ENCODE assay signal across 1 fruit fly cellular context in the genomic region with DNA sequence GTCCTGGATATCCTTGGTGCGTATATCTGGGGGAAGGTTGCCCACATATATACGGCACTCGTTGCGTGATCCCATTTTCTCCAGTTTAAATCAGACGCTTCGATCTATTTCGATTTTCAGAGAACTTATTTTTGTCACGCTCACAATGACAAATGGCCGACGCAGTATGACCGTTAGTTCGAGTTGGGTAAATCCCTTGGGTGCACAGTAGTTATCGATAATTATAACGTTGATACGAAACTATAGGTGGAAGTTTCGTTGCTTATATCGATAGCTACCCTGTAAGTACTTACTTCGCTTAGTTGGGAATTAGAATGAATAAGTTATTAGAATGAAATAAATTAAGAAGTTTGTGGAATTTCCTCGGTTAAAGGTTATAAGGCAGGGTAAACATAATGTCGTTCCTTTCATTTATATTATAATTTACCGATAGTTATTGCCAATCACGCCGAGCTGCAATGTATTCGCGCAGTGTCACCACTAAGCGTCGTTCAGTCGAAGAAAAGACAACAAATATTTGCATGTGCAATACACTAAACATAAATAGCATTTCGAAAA.
TF ChIP-seq lines count a peak whose summit lies in the region.

A gene (minus strand): TSS at position 172 of the 558 bp plus-strand sequence.
A gene (plus strand): TSS at position 502 of the 558 bp plus-strand sequence.

TF ChIP-seq in whole organism, embryonic, 481 proteins besides CTCF, POLR2A, EP300 and RAD21 (continued from another document and continues in another):
- TF ChIP-seq Hsf (GFP tag; optimal IDR thresholded peaks at IDR 0.05; lab: Kevin White, UChicago) (peak; percentile 88), jing (GFP tag; optimal IDR thresholded peaks at IDR 0.05; lab: Kevin White, UChicago) (peak; percentile 32), p53 (GFP tag; optimal IDR thresholded peaks at IDR 0.05; lab: Kevin White, UChicago) (peak; percentile 64), ara (GFP tag; IDR thresholded peaks at IDR 0.05; lab: Robert Waterston, UW) (peak; percentile 58), CG3163 (GFP tag; optimal IDR thresholded peaks at IDR 0.05; lab: Kevin White, UChicago) (peak; percentile 30), bigmax (GFP tag; optimal IDR thresholded peaks at IDR 0.05; lab: Kevin White, UChicago) (no peak), ranshi (GFP tag; IDR thresholded peaks at IDR 0.05; lab: Robert Waterston, UW) (peak; percentile 67; the same call in 1 of the 2 replicates), Rfx (GFP tag; IDR thresholded peaks at IDR 0.05; lab: Robert Waterston, UW) (peak; percentile 82), CG10274 (GFP tag; optimal IDR thresholded peaks at IDR 0.05; lab: Kevin White, UChicago) (no peak), sug (tag; optimal IDR thresholded peaks at IDR 0.05; lab: Kevin White, UChicago) (peak; percentile 88), Atf3 (GFP tag; optimal IDR thresholded peaks at IDR 0.05; lab: Kevin White, UChicago) (peak; percentile 79), lab (GFP tag; optimal IDR thresholded peaks at IDR 0.05; lab: Kevin White, UChicago) (peak; percentile 79), CG18262 (tag; optimal IDR thresholded peaks at IDR 0.05; lab: Kevin White, UChicago) (peak; percentile 78), rib (GFP tag; IDR thresholded peaks at IDR 0.05; lab: Robert Waterston, UW) (no peak), jigr1 (GFP tag; IDR thresholded peaks at IDR 0.05; lab: Robert Waterston, UW) (no peak; the same call in 2 of the 3 replicates), nerfin-2 (GFP tag; IDR thresholded peaks at IDR 0.05; lab: Robert Waterston, UW; ENCODE audit: partially characterized antibody) (peak; percentile 89), CG7987 (GFP tag; optimal IDR thresholded peaks at IDR 0.05; lab: Kevin White, UChicago) (no peak), run (tag; optimal IDR thresholded peaks at IDR 0.05; lab: Kevin White, UChicago) (peak; percentile 51), Scr (GFP tag; IDR thresholded peaks at IDR 0.05; lab: Robert Waterston, UW; ENCODE audit: partially characterized antibody) (peak; percentile 98), hth (optimal IDR thresholded peaks at IDR 0.05; lab: Kevin White, UChicago) (no peak), CG34224 (GFP tag; IDR thresholded peaks at IDR 0.05; lab: Robert Waterston, UW; ENCODE audit: partially characterized antibody) (peak; percentile 92), CG10321 (GFP tag; IDR thresholded peaks at IDR 0.05; lab: Robert Waterston, UW) (no peak), ham (GFP tag; IDR thresholded peaks at IDR 0.05; lab: Robert Waterston, UW) (no peak), Lpt (GFP tag; optimal IDR thresholded peaks at IDR 0.05; lab: Kevin White, UChicago) (no peak), dan (GFP tag; IDR thresholded peaks at IDR 0.05; lab: Robert Waterston, UW) (no peak), CG16779 (GFP tag; IDR thresholded peaks at IDR 0.05; lab: Robert Waterston, UW) (no peak), CG3281 (GFP tag; optimal IDR thresholded peaks at IDR 0.05; lab: Kevin White, UChicago) (peak; percentile 74), D19A (tag; optimal IDR thresholded peaks at IDR 0.05; lab: Kevin White, UChicago) (peak; percentile 25), ewg (GFP tag; optimal IDR thresholded peaks at IDR 0.05; lab: Kevin White, UChicago) (peak; percentile 87), CG9215 (GFP tag; IDR thresholded peaks at IDR 0.05; lab: Robert Waterston, UW) (peak; percentile 84), lmd (GFP tag; IDR thresholded peaks at IDR 0.05; lab: Robert Waterston, UW) (peak; percentile 71), mirr (GFP tag; optimal IDR thresholded peaks at IDR 0.05; lab: Kevin White, UChicago) (peak; percentile 18), kni (GFP tag; optimal IDR thresholded peaks at IDR 0.05; lab: Kevin White, UChicago) (peak; percentile 68), HmgZ (tag; optimal IDR thresholded peaks at IDR 0.05; lab: Kevin White, UChicago) (peak; percentile 82), btn (GFP tag; optimal IDR thresholded peaks at IDR 0.05; lab: Kevin White, UChicago) (peak; percentile 35), CG33557 (GFP tag; optimal IDR thresholded peaks at IDR 0.05; lab: Kevin White, UChicago) (peak; percentile 78), CG6854 (GFP tag; optimal IDR thresholded peaks at IDR 0.05; lab: Kevin White, UChicago) (no peak), row (GFP tag; IDR thresholded peaks at IDR 0.05; lab: Robert Waterston, UW) (peak; percentile 97), Ptx1 (GFP tag; IDR thresholded peaks at IDR 0.05; lab: Robert Waterston, UW) (peak; percentile 81), chif (GFP tag; optimal IDR thresholded peaks at IDR 0.05; lab: Kevin White, UChicago) (peak; percentile 68 to 79), ci (GFP tag; IDR thresholded peaks at IDR 0.05; lab: Robert Waterston, UW) (no peak; the same call in 2 of the 3 replicates), stc (GFP tag; IDR thresholded peaks at IDR 0.05; lab: Robert Waterston, UW) (no peak), slbo (GFP tag; IDR thresholded peaks at IDR 0.05; lab: Robert Waterston, UW) (peak; percentile 88), Hey (tag; optimal IDR thresholded peaks at IDR 0.05; lab: Kevin White, UChicago) (no peak), CkIIα-i1 (GFP tag; IDR thresholded peaks at IDR 0.05; lab: Robert Waterston, UW) (no peak), CG14860 (GFP tag; IDR thresholded peaks at IDR 0.05; lab: Robert Waterston, UW; ENCODE audit: partially characterized antibody) (peak; percentile 97), pfk (GFP tag; optimal IDR thresholded peaks at IDR 0.05; lab: Kevin White, UChicago) (peak; percentile 21), CG10147 (GFP tag; optimal IDR thresholded peaks at IDR 0.05; lab: Kevin White, UChicago) (peak; percentile 87), CG15514 (GFP tag; optimal IDR thresholded peaks at IDR 0.05; lab: Kevin White, UChicago) (peak; percentile 68), HHEX (GFP tag; optimal IDR thresholded peaks at IDR 0.05; lab: Kevin White, UChicago) (peak; percentile 64), org-1 (GFP tag; optimal IDR thresholded peaks at IDR 0.05; lab: Kevin White, UChicago) (no peak), sob (GFP tag; IDR thresholded peaks at IDR 0.05; lab: Robert Waterston, UW) (peak; percentile 85), B-H1 (GFP tag; IDR thresholded peaks at IDR 0.05; lab: Robert Waterston, UW) (peak; percentile 20; the same call in 1 of the 3 replicates), CG17361 (GFP tag; IDR thresholded peaks at IDR 0.05; lab: Robert Waterston, UW) (peak; percentile 89), Hr51 (GFP tag; optimal IDR thresholded peaks at IDR 0.05; lab: Kevin White, UChicago) (peak; percentile 69 to 78), gce (GFP tag; IDR thresholded peaks at IDR 0.05; lab: Robert Waterston, UW) (no peak), CG3838 (GFP tag; optimal IDR thresholded peaks at IDR 0.05; lab: Kevin White, UChicago) (peak; percentile 60), Dad (GFP tag; optimal IDR thresholded peaks at IDR 0.05; lab: Kevin White, UChicago) (peak; percentile 66), CG13287 (GFP tag; IDR thresholded peaks at IDR 0.05; lab: Robert Waterston, UW; ENCODE audit: partially characterized antibody) (peak; percentile 96), Pdp1 (GFP tag; optimal IDR thresholded peaks at IDR 0.05; lab: Kevin White, UChicago) (peak; percentile 81 to 82), NK7.1 (GFP tag; optimal IDR thresholded peaks at IDR 0.05; lab: Kevin White, UChicago) (peak; percentile 53), CG8388 (GFP tag; optimal IDR thresholded peaks at IDR 0.05; lab: Kevin White, UChicago) (peak; percentile 45), NC2α (GFP tag; optimal IDR thresholded peaks at IDR 0.05; lab: Kevin White, UChicago) (peak; percentile 51), chn (GFP tag; optimal IDR thresholded peaks at IDR 0.05; lab: Kevin White, UChicago) (peak; percentile 87), z (GFP tag; IDR thresholded peaks at IDR 0.05; lab: Robert Waterston, UW) (no peak), CG11695 (GFP tag; IDR thresholded peaks at IDR 0.05; lab: Robert Waterston, UW) (peak; percentile 40; the same call in 1 of the 3 replicates), twi (tag; optimal IDR thresholded peaks at IDR 0.05; lab: Kevin White, UChicago) (peak; percentile 72), CG33213 (GFP tag; optimal IDR thresholded peaks at IDR 0.05; lab: Kevin White, UChicago) (peak; percentile 70), CG1832 (GFP tag; optimal IDR thresholded peaks at IDR 0.05; lab: Kevin White, UChicago) (no peak), dmrt11E (tag; optimal IDR thresholded peaks at IDR 0.05; lab: Kevin White, UChicago) (peak; percentile 70), YL-1 (GFP tag; optimal IDR thresholded peaks at IDR 0.05; lab: Kevin White, UChicago) (peak; percentile 90), CG6175 (GFP tag; IDR thresholded peaks at IDR 0.05; lab: Robert Waterston, UW) (no peak), gfzf (GFP tag; optimal IDR thresholded peaks at IDR 0.05; lab: Kevin White, UChicago) (peak; percentile 83), Hr78 (GFP tag; optimal IDR thresholded peaks at IDR 0.05; lab: Kevin White, UChicago) (no peak), Hmr (GFP tag; optimal IDR thresholded peaks at IDR 0.05; lab: Kevin White, UChicago) (peak; percentile 79), CG43689 (GFP tag; IDR thresholded peaks at IDR 0.05; lab: Robert Waterston, UW) (no peak), CG8359 (GFP tag; optimal IDR thresholded peaks at IDR 0.05; lab: Kevin White, UChicago; ENCODE audit: borderline replicate concordance) (no peak), CG17802 (tag; optimal IDR thresholded peaks at IDR 0.05; lab: Kevin White, UChicago) (no peak), CG13296 (GFP tag; optimal IDR thresholded peaks at IDR 0.05; lab: Kevin White, UChicago) (peak; percentile 75), Nf-YB (GFP tag; optimal IDR thresholded peaks at IDR 0.05; lab: Kevin White, UChicago) (peak; percentile 22), CG11398 (GFP tag; optimal IDR thresholded peaks at IDR 0.05; lab: Kevin White, UChicago) (peak; percentile 54), Taf1 (GFP tag; IDR thresholded peaks at IDR 0.05; lab: Robert Waterston, UW) (0 out of 2 replicates have a peak, but pooled peaks have one; percentile 51), Dbx (GFP tag; IDR thresholded peaks at IDR 0.05; lab: Robert Waterston, UW) (peak; percentile 86), abd-A (tag; optimal IDR thresholded peaks at IDR 0.05; lab: Kevin White, UChicago) (peak; percentile 85), CG12104 (GFP tag; optimal IDR thresholded peaks at IDR 0.05; lab: Kevin White, UChicago) (peak; percentile 82), crp (GFP tag; optimal IDR thresholded peaks at IDR 0.05; lab: Kevin White, UChicago) (peak in 1 of 2 experiments; percentile 51), CG7786 (GFP tag; optimal IDR thresholded peaks at IDR 0.05; lab: Kevin White, UChicago) (peak; percentile 68), fu2 (GFP tag; optimal IDR thresholded peaks at IDR 0.05; lab: Kevin White, UChicago) (peak; percentile 77), sd (tag; optimal IDR thresholded peaks at IDR 0.05; lab: Kevin White, UChicago) (peak; percentile 77), CG34376 (GFP tag; optimal IDR thresholded peaks at IDR 0.05; lab: Kevin White, UChicago) (peak; percentile 78), CG3726 (GFP tag; IDR thresholded peaks at IDR 0.05; lab: Robert Waterston, UW) (no peak), D (optimal IDR thresholded peaks at IDR 0.05; lab: Kevin White, UChicago) (no peak), D (GFP tag; optimal IDR thresholded peaks at IDR 0.05; lab: Kevin White, UChicago) (peak; percentile 39), Spps (tag; optimal IDR thresholded peaks at IDR 0.05; lab: Kevin White, UChicago) (no peak), unpg (GFP tag; optimal IDR thresholded peaks at IDR 0.05; lab: Kevin White, UChicago) (peak; percentile 52), Optix (GFP tag; IDR thresholded peaks at IDR 0.05; lab: Robert Waterston, UW) (0 out of 3 replicates have a peak, but pooled peaks have one; percentile 33), Chrac-16 (GFP tag; optimal IDR thresholded peaks at IDR 0.05; lab: Kevin White, UChicago) (peak; percentile 87), CG12769 (tag; optimal IDR thresholded peaks at IDR 0.05; lab: Kevin White, UChicago) (peak; percentile 55), CG6689 (GFP tag; IDR thresholded peaks at IDR 0.05; lab: Robert Waterston, UW) (peak; percentile 80), ab (GFP tag; optimal IDR thresholded peaks at IDR 0.05; lab: Kevin White, UChicago) (peak; percentile 5), Bteb2 (GFP tag; optimal IDR thresholded peaks at IDR 0.05; lab: Kevin White, UChicago) (peak; percentile 83), wor (GFP tag; IDR thresholded peaks at IDR 0.05; lab: Robert Waterston, UW) (0 out of 2 replicates have a peak, but pooled peaks have one; percentile 29), CG7928 (GFP tag; optimal IDR thresholded peaks at IDR 0.05; lab: Kevin White, UChicago) (no peak), HLH4C (GFP tag; IDR thresholded peaks at IDR 0.05; lab: Robert Waterston, UW; ENCODE audit: partially characterized antibody) (peak; percentile 94), B-H2 (GFP tag; optimal IDR thresholded peaks at IDR 0.05; lab: Kevin White, UChicago) (peak; percentile 84), stwl (tag; optimal IDR thresholded peaks at IDR 0.05; lab: Kevin White, UChicago) (peak; percentile 62), Dfd (GFP tag; optimal IDR thresholded peaks at IDR 0.05; lab: Kevin White, UChicago) (no peak), sna (GFP tag; IDR thresholded peaks at IDR 0.05; lab: Robert Waterston, UW; ENCODE audit: partially characterized antibody) (peak; percentile 97), CG10959 (GFP tag; IDR thresholded peaks at IDR 0.05; lab: Robert Waterston, UW) (peak; percentile 48; the same call in 1 of the 2 replicates), CG9609 (GFP tag; optimal IDR thresholded peaks at IDR 0.05; lab: Kevin White, UChicago) (peak; percentile 64), cas (GFP tag; IDR thresholded peaks at IDR 0.05; lab: Robert Waterston, UW) (no peak), D19B (GFP tag; optimal IDR thresholded peaks at IDR 0.05; lab: Kevin White, UChicago) (peak; percentile 93), zf30C (GFP tag; optimal IDR thresholded peaks at IDR 0.05; lab: Kevin White, UChicago) (no peak), PHDP (tag; optimal IDR thresholded peaks at IDR 0.05; lab: Kevin White, UChicago) (peak; percentile 73), CG7963 (GFP tag; IDR thresholded peaks at IDR 0.05; lab: Robert Waterston, UW; ENCODE audit: partially characterized antibody) (peak; percentile 76), CG11093 (GFP tag; IDR thresholded peaks at IDR 0.05; lab: Robert Waterston, UW) (no peak; the same call in 2 of the 3 replicates), HLH54F (GFP tag; optimal IDR thresholded peaks at IDR 0.05; lab: Kevin White, UChicago) (peak; percentile 87), ATbp (GFP tag; optimal IDR thresholded peaks at IDR 0.05; lab: Kevin White, UChicago) (peak; percentile 36), sima (GFP tag; optimal IDR thresholded peaks at IDR 0.05; lab: Kevin White, UChicago) (peak; percentile 42), mld (GFP tag; IDR thresholded peaks at IDR 0.05; lab: Robert Waterston, UW; ENCODE audit: partially characterized antibody) (peak; percentile 82), bbx (GFP tag; IDR thresholded peaks at IDR 0.05; lab: Robert Waterston, UW; ENCODE audit: partially characterized antibody) (peak; percentile 79), pnt (GFP tag; optimal IDR thresholded peaks at IDR 0.05; lab: Kevin White, UChicago) (peak; percentile 65)
